Worm (Caenorhabditis elegans) whole organism, L4 larva: ENCODE data around the gene Y54G2A.7.

Experiments used
- mdl-1 ChIP-seq, 2 experiments: fragments of 150-350 bp in 1 of 2; sonication (generic microtip) in 1 of 2; optimal IDR thresholded peaks; 2 replicates each; lab custom pipeline; 2014 to 2017; ENCODE audit warnings: missing biosample characterization in 2 of 2, missing genetic modification characterization in 2 of 2
- skn-1 ChIP-seq: fragments of 150-350 bp; optimal IDR thresholded peaks from 2 replicates; lab custom pipeline; 2014; ENCODE audit warnings: missing biosample characterization, missing genetic modification characterization

DNA sequence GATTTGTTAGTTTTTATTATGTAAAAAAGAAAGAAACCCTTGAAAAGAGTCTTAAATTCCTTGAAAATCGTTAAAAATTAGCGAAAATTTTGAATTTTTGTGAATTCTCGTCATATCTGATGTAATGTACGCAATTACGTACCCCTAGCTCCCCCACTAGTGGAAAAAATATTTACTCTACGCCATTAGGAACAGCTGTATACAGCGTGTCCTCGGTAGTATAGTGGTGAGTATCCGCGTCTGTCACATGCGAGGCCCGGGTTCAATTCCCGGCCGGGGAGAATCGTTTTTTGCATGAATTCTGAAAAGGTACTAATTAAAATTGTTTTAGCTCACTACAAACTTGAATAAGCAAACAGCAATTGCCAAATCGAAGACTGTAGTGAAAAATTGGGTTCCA is 38.5 kb upstream of the Y54G2A.7 start:
- TF ChIP-seq skn-1 (tag; lab: Kevin White, UChicago) (no peak), mdl-1 (tag; optimal IDR thresholded peaks at IDR 0.05; lab: Kevin White, UChicago) (no peak)
